Worm (Caenorhabditis elegans): ENCODE measurements around the gene ZK370.6.

DNA sequence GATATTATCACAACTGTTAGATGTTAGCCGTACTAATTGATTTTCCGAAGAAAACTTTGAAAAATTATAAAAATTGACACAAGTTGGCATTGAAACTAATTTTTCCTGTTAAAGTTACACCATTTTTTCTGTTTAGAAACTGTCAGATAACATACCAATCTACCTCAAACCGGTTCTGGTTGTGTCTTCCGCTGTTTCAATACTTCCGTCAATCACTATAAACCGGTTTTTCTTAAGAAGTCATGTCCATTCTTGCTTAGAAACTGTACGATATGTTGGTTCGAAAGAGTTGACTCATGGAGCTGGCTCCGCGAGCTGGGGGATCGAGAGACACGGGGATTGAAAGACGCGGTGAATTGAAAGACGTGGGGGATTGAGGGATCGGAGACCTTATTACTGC lies 26.6 kb upstream of the ZK370.6 start:
- no peak for TF ChIP-seq ama-1 (optimal IDR thresholded peaks at IDR 0.05)
- TF ChIP-seq ama-1 (GFP tag; optimal IDR thresholded peaks at IDR 0.05) = no peak
- no peak for TF ChIP-seq snpc-4 (GFP tag; optimal IDR thresholded peaks at IDR 0.05)
- TF ChIP-seq snpc-4 (tag; optimal IDR thresholded peaks at IDR 0.05) = no peak
- no peak for TF ChIP-seq him-1 (tag; optimal IDR thresholded peaks at IDR 0.05)
- TF ChIP-seq D2030.7 (GFP tag; IDR thresholded peaks at IDR 0.05) = no peak
- no peak for TF ChIP-seq F39B2.1 (GFP tag; IDR thresholded peaks at IDR 0.05)

Data from whole organism, young adult.